Fruit fly (Drosophila melanogaster): Measurements from ENCODE around the gene CG42465.

DNA sequence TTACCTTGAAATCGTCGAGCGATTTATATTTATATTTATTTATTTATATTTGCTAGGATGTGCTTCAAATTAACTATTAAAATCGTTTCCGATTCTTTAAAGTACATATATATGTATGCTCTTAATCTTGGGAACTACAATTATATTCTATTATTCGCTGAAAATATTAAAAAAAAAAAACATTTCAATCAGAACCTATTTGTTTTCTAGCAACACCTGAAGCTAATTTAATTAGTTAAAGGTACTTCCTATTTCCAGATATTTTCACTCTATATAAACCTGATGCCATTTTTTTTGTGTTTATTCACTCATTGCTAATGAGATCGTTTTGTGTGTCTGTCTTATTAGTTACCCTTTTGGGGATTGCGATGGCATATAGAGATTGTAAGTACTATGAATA, 995 bp downstream of the CG42465 start, which contains the start of gene CG42467:
- TF ChIP-seq psq (optimal IDR thresholded peaks at IDR 0.05) (no peak), Dll (optimal IDR thresholded peaks at IDR 0.05) (no peak), usp (GFP tag; optimal IDR thresholded peaks at IDR 0.05) (no peak), pan (optimal IDR thresholded peaks at IDR 0.05) (no peak), CG8478 (optimal IDR thresholded peaks at IDR 0.05) (no peak)

Data from whole organism.